Worm (Caenorhabditis elegans): ENCODE data around the gene C09G9.3.

C09G9.3 gene

ce11 chrIV:8850807-8851206 is 22.1 kb downstream of the C09G9.3 start:
- TF ChIP-seq mab-5 (tag; optimal IDR thresholded peaks at IDR 0.05) (no peak), unc-120 (tag; optimal IDR thresholded peaks at IDR 0.05; ENCODE audit: poor library complexity, severe bottlenecking) (peak; percentile 53)

- TF ChIP-seq tbx-8 (GFP tag; optimal IDR thresholded peaks at IDR 0.05) = no peak
- no peak for TF ChIP-seq lin-13 (tag; optimal IDR thresholded peaks at IDR 0.05)
- no peak for TF ChIP-seq hlh-1 (tag; optimal IDR thresholded peaks at IDR 0.05)
- no peak for TF ChIP-seq flh-1 (GFP tag; optimal IDR thresholded peaks at IDR 0.05)
- no peak for TF ChIP-seq nhr-28 (tag; optimal IDR thresholded peaks at IDR 0.05)
Observed at ce11 chrIV:8848983-8849382, 23.9 kb downstream of the C09G9.3 start.

- TF ChIP-seq flh-1 (GFP tag; optimal IDR thresholded peaks at IDR 0.05) = no peak
- no peak for TF ChIP-seq pha-4 (tag; optimal IDR thresholded peaks at IDR 0.05)
- TF ChIP-seq blmp-1 (tag; optimal IDR thresholded peaks at IDR 0.05) = no peak
- TF ChIP-seq nhr-2 (tag; optimal IDR thresholded peaks at IDR 0.05) = no peak
- no peak for TF ChIP-seq M03D4.4 (tag; optimal IDR thresholded peaks at IDR 0.05)
Observed at ce11 chrIV:8847918-8848317, 24.9 kb downstream of the C09G9.3 start, which contains the start of gene col-118. col-118 (plus strand) TSS chrIV:8848218.

ce11 chrIV:8845922-8846321 is 26.9 kb downstream of the C09G9.3 start:
- TF ChIP-seq sem-2 (GFP tag; optimal IDR thresholded peaks at IDR 0.05) = no peak
- no peak for TF ChIP-seq mep-1 (tag; optimal IDR thresholded peaks at IDR 0.05)
- no peak for TF ChIP-seq ham-2 (GFP tag; optimal IDR thresholded peaks at IDR 0.05)

- TF ChIP-seq drap-1 (GFP tag; optimal IDR thresholded peaks at IDR 0.05) (no peak), nhr-28 (tag; optimal IDR thresholded peaks at IDR 0.05) (no peak), sptf-1 (tag; optimal IDR thresholded peaks at IDR 0.05) (no peak), pha-4 (tag; optimal IDR thresholded peaks at IDR 0.05) (no peak), unc-120 (tag; optimal IDR thresholded peaks at IDR 0.05; ENCODE audit: poor library complexity, severe bottlenecking) (no peak), flh-1 (GFP tag; optimal IDR thresholded peaks at IDR 0.05) (no peak), ham-2 (GFP tag; optimal IDR thresholded peaks at IDR 0.05) (no peak), unc-39 (tag; optimal IDR thresholded peaks at IDR 0.05) (no peak)
Observed at ce11 chrIV:8844457-8844856, 28.4 kb downstream of the C09G9.3 start, which contains the start of gene T11B7.2. T11B7.2 (minus strand) TSS chrIV:8844557.

ce11 chrIV:8840161-8840765 is 32.6 kb downstream of the C09G9.3 start, which contains the start of the genes T28C6.11 and T11B7.1:
T28C6.11 (minus strand) TSS chrIV:8840261.
T11B7.1 (plus strand) TSS chrIV:8840715.
- no peak for TF ChIP-seq ham-2 (GFP tag; optimal IDR thresholded peaks at IDR 0.05)
- TF ChIP-seq blmp-1 (tag; optimal IDR thresholded peaks at IDR 0.05) = no peak
- no peak for TF ChIP-seq elt-3 (tag; optimal IDR thresholded peaks at IDR 0.05)
- TF ChIP-seq ceh-83 (GFP tag; optimal IDR thresholded peaks at IDR 0.05) = no peak
- TF ChIP-seq elt-1 (tag; optimal IDR thresholded peaks at IDR 0.05; ENCODE audit: borderline replicate concordance, insufficient read depth) = no peak
- no peak for TF ChIP-seq lin-13 (tag; optimal IDR thresholded peaks at IDR 0.05)
- TF ChIP-seq nhr-12 (tag; optimal IDR thresholded peaks at IDR 0.05) = no peak
- TF ChIP-seq zip-8 (tag; optimal IDR thresholded peaks at IDR 0.05) = no peak
- no peak for TF ChIP-seq nhr-28 (tag; optimal IDR thresholded peaks at IDR 0.05)
- no peak for TF ChIP-seq nhr-237 (tag; optimal IDR thresholded peaks at IDR 0.05)
- TF ChIP-seq ces-1 (GFP tag; optimal IDR thresholded peaks at IDR 0.05) = no peak
- TF ChIP-seq mab-5 (tag; optimal IDR thresholded peaks at IDR 0.05) = no peak
- no peak for TF ChIP-seq lin-32 (GFP tag; optimal IDR thresholded peaks at IDR 0.05)
- no peak for TF ChIP-seq snpc-4 (tag; optimal IDR thresholded peaks at IDR 0.05)
- no peak for TF ChIP-seq ztf-11 (tag; optimal IDR thresholded peaks at IDR 0.05)
- no peak for TF ChIP-seq mls-2 (tag; optimal IDR thresholded peaks at IDR 0.05)

- TF ChIP-seq sptf-1 (tag; optimal IDR thresholded peaks at IDR 0.05) (no peak), M03D4.4 (tag; optimal IDR thresholded peaks at IDR 0.05) (no peak), blmp-1 (tag; optimal IDR thresholded peaks at IDR 0.05) (no peak), unc-39 (tag; optimal IDR thresholded peaks at IDR 0.05) (no peak), tbx-8 (GFP tag; optimal IDR thresholded peaks at IDR 0.05) (no peak)
Observed at ce11 chrIV:8830591-8830990, 42.3 kb downstream of the C09G9.3 start, which contains the start of gene T28C6.8. T28C6.8 (minus strand) TSS chrIV:8830727.
